Fruit fly (Drosophila melanogaster): ENCODE data around the gene CG34135.

Gene CG34135

dm6 chr3R:8767998-8768397 lies at the start of gene CG34135, which contains the start of gene CG11768:
TSS of gene CG34135 (minus strand) at chr3R:8768191.
TSS of gene CG11768 (minus strand) at chr3R:8768200.
- no peak for TF ChIP-seq Hr96 (GFP tag; optimal IDR thresholded peaks at IDR 0.05)
- TF ChIP-seq cnc (optimal IDR thresholded peaks at IDR 0.05) = no peak
- no peak for TF ChIP-seq cic (GFP tag; optimal IDR thresholded peaks at IDR 0.05)

dm6 chr3R:8815074-8815473 lies 47.1 kb upstream of the CG34135 start:
- TF ChIP-seq Crg-1 (GFP tag; optimal IDR thresholded peaks at IDR 0.05) (no peak), toe (GFP tag; optimal IDR thresholded peaks at IDR 0.05) (no peak), CG1620 (GFP tag; optimal IDR thresholded peaks at IDR 0.05) (peak; percentile 0), Clk (GFP tag; optimal IDR thresholded peaks at IDR 0.05) (peak; percentile 0), kay (GFP tag; ENCODE audit: borderline replicate concordance) (no peak), tj (GFP tag; optimal IDR thresholded peaks at IDR 0.05) (peak; percentile 28)

DNA sequence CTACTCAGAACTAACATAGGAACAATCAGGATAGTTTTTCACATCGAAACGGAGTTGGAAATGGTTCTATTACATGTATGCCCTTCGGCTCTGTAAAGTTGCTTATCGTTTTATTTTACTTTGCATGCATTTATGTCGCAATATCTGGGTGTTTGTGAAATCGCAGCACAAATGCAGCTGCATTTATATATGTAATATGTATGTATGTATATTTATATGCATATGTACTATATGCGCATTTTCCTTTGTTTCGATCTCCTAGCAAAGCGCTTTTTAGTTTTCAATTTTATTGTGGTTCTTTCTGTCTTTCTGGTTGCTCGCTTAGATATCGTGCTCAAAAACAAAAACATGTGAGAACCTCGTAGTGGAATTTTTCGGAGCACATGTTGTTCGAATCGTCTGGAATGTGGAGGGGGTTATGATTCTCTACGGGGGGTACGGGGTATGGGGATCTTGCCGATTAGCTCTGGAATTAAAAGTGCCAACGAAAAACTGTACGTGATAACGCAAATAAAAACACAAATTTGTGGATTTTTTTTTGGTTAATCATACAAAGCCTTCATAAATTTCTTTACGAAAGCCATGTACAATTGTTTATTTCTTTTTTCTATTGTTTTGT lies 46.1 kb upstream of the CG34135 start:
- TF ChIP-seq kay (GFP tag; ENCODE audit: borderline replicate concordance) = peak; percentile 76
- no peak for TF ChIP-seq CG7101 (tag; optimal IDR thresholded peaks at IDR 0.05)
- peak; percentile 66 for TF ChIP-seq Mnt (GFP tag; optimal IDR thresholded peaks at IDR 0.05)
- TF ChIP-seq pad (GFP tag; optimal IDR thresholded peaks at IDR 0.05) = no peak
- no peak for TF ChIP-seq CG33017 (tag; optimal IDR thresholded peaks at IDR 0.05)
- peak; percentile 2 for TF ChIP-seq bab1 (GFP tag; optimal IDR thresholded peaks at IDR 0.05)
- no peak for TF ChIP-seq CG11617 (GFP tag; optimal IDR thresholded peaks at IDR 0.05)
- TF ChIP-seq cnc (optimal IDR thresholded peaks at IDR 0.05) = no peak
- TF ChIP-seq cic (GFP tag; optimal IDR thresholded peaks at IDR 0.05) = peak; percentile 20
- TF ChIP-seq toe (GFP tag; optimal IDR thresholded peaks at IDR 0.05) = no peak
- peak; percentile 89 for TF ChIP-seq tj (GFP tag; optimal IDR thresholded peaks at IDR 0.05)
- no peak for TF ChIP-seq CG12768 (GFP tag; optimal IDR thresholded peaks at IDR 0.05)

- no peak for TF ChIP-seq cic (GFP tag; optimal IDR thresholded peaks at IDR 0.05)
- peak; percentile 50 for TF ChIP-seq tj (GFP tag; optimal IDR thresholded peaks at IDR 0.05)
Measured at dm6 chr3R:8813164-8813629, 45.2 kb upstream of the CG34135 start, which contains the start of gene CG9837. TSS of gene CG9837 (minus strand) at chr3R:8813579.

DNA sequence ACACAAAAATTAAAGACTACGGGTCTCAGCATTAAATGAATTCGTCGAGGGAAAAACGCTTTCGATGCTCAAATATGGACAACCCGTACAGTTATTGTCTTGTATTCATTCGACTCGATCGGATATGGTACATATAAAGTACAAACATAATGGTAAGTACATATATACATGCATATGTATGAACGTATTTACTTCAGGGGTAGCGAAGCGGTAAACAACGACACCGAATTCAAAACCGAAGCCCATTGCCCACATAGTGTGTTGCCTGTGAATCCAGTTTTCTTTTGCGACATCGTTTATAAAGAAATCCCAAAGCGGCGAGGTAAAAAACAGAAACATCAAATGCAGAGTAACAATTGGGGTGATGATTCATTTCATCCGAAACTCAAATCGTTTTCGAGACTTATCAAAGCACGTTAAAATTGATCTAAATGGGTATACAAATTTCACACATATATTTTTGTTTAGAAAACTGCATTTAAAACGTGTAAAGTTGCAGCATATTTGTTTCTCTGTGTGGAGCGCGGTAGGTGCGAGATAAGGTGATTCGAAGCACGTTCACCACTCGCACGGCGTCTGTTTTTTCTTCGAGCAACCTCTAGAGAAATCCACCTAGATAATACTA lies 44.5 kb upstream of the CG34135 start:
- TF ChIP-seq CG33017 (tag; optimal IDR thresholded peaks at IDR 0.05) (no peak), toe (GFP tag; optimal IDR thresholded peaks at IDR 0.05) (no peak), CG5204 (GFP tag; optimal IDR thresholded peaks at IDR 0.05) (no peak), cic (GFP tag; optimal IDR thresholded peaks at IDR 0.05) (no peak), tj (GFP tag; optimal IDR thresholded peaks at IDR 0.05) (peak; percentile 94), Crg-1 (GFP tag; optimal IDR thresholded peaks at IDR 0.05) (no peak), bab1 (GFP tag; optimal IDR thresholded peaks at IDR 0.05) (no peak), kay (GFP tag; ENCODE audit: borderline replicate concordance) (peak; percentile 81), ovo (GFP tag; optimal IDR thresholded peaks at IDR 0.05) (no peak), CG14711 (tag; optimal IDR thresholded peaks at IDR 0.05) (peak; percentile 12), CG7045 (GFP tag; optimal IDR thresholded peaks at IDR 0.05) (peak; percentile 9)

DNA sequence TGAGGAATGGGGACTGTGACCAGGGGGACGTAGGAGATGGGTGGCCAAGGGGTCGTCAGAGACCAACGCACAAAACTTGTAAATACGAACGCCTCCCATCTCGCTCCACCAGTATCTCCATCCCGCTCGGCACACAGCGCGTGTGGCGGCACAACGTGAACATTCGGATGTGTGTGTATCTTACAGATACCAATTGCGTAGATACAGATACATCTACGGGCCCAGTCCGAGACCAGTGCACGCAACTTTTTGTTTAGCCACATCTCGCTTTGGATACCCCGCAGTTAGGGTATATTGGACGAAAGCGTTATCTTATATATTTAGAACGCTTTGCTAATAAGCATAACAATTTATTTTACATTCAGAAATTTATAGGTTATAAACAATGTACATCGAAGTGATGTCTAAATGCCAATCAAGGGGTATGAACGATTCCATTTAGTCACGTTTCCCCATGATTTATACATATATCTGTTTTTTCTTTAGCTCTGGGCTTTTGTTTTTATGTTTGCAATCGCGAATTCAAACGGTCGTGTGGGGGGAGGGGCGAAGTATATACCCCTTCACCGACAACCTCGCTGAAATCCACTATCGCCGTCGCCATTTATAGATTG lies 43.4 kb upstream of the CG34135 start:
- TF ChIP-seq bab1 (GFP tag; optimal IDR thresholded peaks at IDR 0.05) (peak; percentile 43), CG5204 (GFP tag; optimal IDR thresholded peaks at IDR 0.05) (no peak), CG14711 (tag; optimal IDR thresholded peaks at IDR 0.05) (peak; percentile 86), kay (GFP tag; ENCODE audit: borderline replicate concordance) (peak; percentile 92), Clk (GFP tag; optimal IDR thresholded peaks at IDR 0.05) (peak; percentile 65), Crg-1 (GFP tag; optimal IDR thresholded peaks at IDR 0.05) (peak; percentile 68), cic (GFP tag; optimal IDR thresholded peaks at IDR 0.05) (peak; percentile 79), pad (GFP tag; optimal IDR thresholded peaks at IDR 0.05) (peak; percentile 74), tj (GFP tag; optimal IDR thresholded peaks at IDR 0.05) (no peak), Hr96 (GFP tag; optimal IDR thresholded peaks at IDR 0.05) (peak; percentile 56), CG33017 (tag; optimal IDR thresholded peaks at IDR 0.05) (peak; percentile 94), CG11617 (GFP tag; optimal IDR thresholded peaks at IDR 0.05) (peak; percentile 70), toe (GFP tag; optimal IDR thresholded peaks at IDR 0.05) (peak; percentile 42), cnc (optimal IDR thresholded peaks at IDR 0.05) (no peak), CG7101 (tag; optimal IDR thresholded peaks at IDR 0.05) (peak; percentile 91), ovo (GFP tag; optimal IDR thresholded peaks at IDR 0.05) (peak; percentile 31), CG12768 (GFP tag; optimal IDR thresholded peaks at IDR 0.05) (peak; percentile 81), CG1620 (GFP tag; optimal IDR thresholded peaks at IDR 0.05) (no peak), CG7045 (GFP tag; optimal IDR thresholded peaks at IDR 0.05) (peak; percentile 91), Mnt (GFP tag; optimal IDR thresholded peaks at IDR 0.05) (peak; percentile 45)

All from whole organism, adult.